Worm (Caenorhabditis elegans): ENCODE data around the gene srd-5.

The srd-5 gene

ce11 chrIV:5703917-5704316, 29.6 kb upstream of the srd-5 start:
- TF ChIP-seq tag-97 (GFP tag; IDR thresholded peaks at IDR 0.05) (no peak), Y48G9A.11 (GFP tag; IDR thresholded peaks at IDR 0.05) (no peak), ama-1 (optimal IDR thresholded peaks at IDR 0.05) (no peak), aly-2 (tag; optimal IDR thresholded peaks at IDR 0.05) (no peak), nhr-77 (tag; optimal IDR thresholded peaks at IDR 0.05) (no peak), snpc-4 (tag; optimal IDR thresholded peaks at IDR 0.05) (no peak), mep-1 (tag; optimal IDR thresholded peaks at IDR 0.05) (no peak), gei-8 (GFP tag; optimal IDR thresholded peaks at IDR 0.05) (no peak), R02D3.7 (tag; optimal IDR thresholded peaks at IDR 0.05) (no peak), lsy-2 (tag; optimal IDR thresholded peaks at IDR 0.05) (no peak), lir-3 (tag; optimal IDR thresholded peaks at IDR 0.05) (no peak), zag-1 (tag; optimal IDR thresholded peaks at IDR 0.05) (no peak), lin-38 (GFP tag; IDR thresholded peaks at IDR 0.05) (no peak), cey-2 (tag; optimal IDR thresholded peaks at IDR 0.05; ENCODE audit: borderline replicate concordance, insufficient read depth) (no peak), egl-43 (GFP tag; IDR thresholded peaks at IDR 0.05) (no peak)

- no peak for TF ChIP-seq lir-3 (tag; optimal IDR thresholded peaks at IDR 0.05)
- TF ChIP-seq lsy-2 (tag; optimal IDR thresholded peaks at IDR 0.05) = no peak
- TF ChIP-seq set-16 (GFP tag; IDR thresholded peaks at IDR 0.05) = no peak
- no peak for TF ChIP-seq lin-15B (tag; optimal IDR thresholded peaks at IDR 0.05)
- TF ChIP-seq duxl-1 (tag; optimal IDR thresholded peaks at IDR 0.05; ENCODE audit: poor library complexity) = no peak
- no peak for TF ChIP-seq tra-1 (GFP tag; IDR thresholded peaks at IDR 0.05)
- no peak for TF ChIP-seq daf-12 (tag; optimal IDR thresholded peaks at IDR 0.05)
- peak; percentile 10 for TF ChIP-seq T20F7.1 (GFP tag; optimal IDR thresholded peaks at IDR 0.05)
- TF ChIP-seq daf-16 (GFP tag; optimal IDR thresholded peaks at IDR 0.05) = no peak
- TF ChIP-seq daf-16 (tag; optimal IDR thresholded peaks at IDR 0.05) = no peak
- TF ChIP-seq Y48G9A.11 (GFP tag; IDR thresholded peaks at IDR 0.05) = peak; percentile 94
Measured at ce11 chrIV:5703443-5703842, 29.1 kb upstream of the srd-5 start, which contains the start of the genes C55C3.73 and perm-5. Gene C55C3.73 (minus strand): TSS chrIV:5703451. Gene perm-5 (minus strand): TSS chrIV:5703468.

- TF ChIP-seq nhr-25 (tag; optimal IDR thresholded peaks at IDR 0.05; ENCODE audit: borderline replicate concordance, insufficient read depth) (peak; percentile 17), dve-1 (tag; optimal IDR thresholded peaks at IDR 0.05; ENCODE audit: insufficient read depth) (no peak), nhr-102 (tag; optimal IDR thresholded peaks at IDR 0.05) (no peak)
Measured at ce11 chrIV:5701646-5702045, 27.3 kb upstream of the srd-5 start.

ce11 chrIV:5700372-5700771, 26.0 kb upstream of the srd-5 start:
- TF ChIP-seq ZK546.5 (tag; optimal IDR thresholded peaks at IDR 0.05) (no peak), nhr-25 (tag; optimal IDR thresholded peaks at IDR 0.05; ENCODE audit: borderline replicate concordance, insufficient read depth) (peak; percentile 10), unc-62 (GFP tag; optimal IDR thresholded peaks at IDR 0.05 in 1 of 2) (peak in 1 of 2 experiments; percentile 85), unc-62 (tag; optimal IDR thresholded peaks at IDR 0.05) (no peak)

ce11 chrIV:5691189-5691588, 16.9 kb upstream of the srd-5 start:
- 0 out of 4 replicates have a peak, but pooled peaks of 1 of the 2 experiments have one; percentile 5 for TF ChIP-seq madf-5 (GFP tag; IDR thresholded peaks at IDR 0.05)
- 0 out of 2 replicates have a peak, but pooled peaks have one; percentile 31 for TF ChIP-seq tra-1 (GFP tag; IDR thresholded peaks at IDR 0.05)
- TF ChIP-seq lim-7 (GFP tag; IDR thresholded peaks at IDR 0.05) = 0 out of 2 replicates have a peak, but pooled peaks have one; percentile 53
